Fruit fly (Drosophila melanogaster) whole organism, adult: ENCODE data around the gene ChLD3.

Source experiments
- CG33017 ChIP-seq: fragments of 200-800 bp; sonication (Bioruptor generic); optimal IDR thresholded peaks from 2 replicates; lab custom pipeline; 2018; ENCODE audit warnings: missing biosample characterization, mild to moderate bottlenecking, missing genetic modification characterization, moderate library complexity
- bab1 ChIP-seq: fragments of 200-800 bp; sonication (Bioruptor generic); optimal IDR thresholded peaks from 3 replicates; lab custom pipeline; 2019; ENCODE audit warnings: missing biosample characterization, mild to moderate bottlenecking, missing genetic modification characterization, moderate library complexity

DNA sequence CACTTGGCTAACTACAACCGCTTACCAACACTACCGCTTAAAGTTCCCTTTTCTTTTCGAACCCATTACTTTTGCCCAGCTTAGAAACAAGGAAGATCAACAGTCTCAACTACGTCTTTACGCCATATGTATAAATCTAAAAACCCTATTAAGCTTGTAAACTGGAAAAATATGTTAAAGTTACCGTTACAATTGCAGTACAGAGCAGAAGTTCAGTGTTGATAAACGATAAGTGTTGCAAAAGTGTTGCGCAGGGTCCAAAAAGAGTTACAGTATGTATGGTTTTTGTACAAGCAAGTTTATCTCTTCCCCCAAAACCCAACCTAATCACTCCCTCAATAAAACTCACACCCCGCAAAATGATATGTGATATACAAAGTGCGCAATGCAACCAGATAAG lies 8.5 kb downstream of the ChLD3 start:
- TF ChIP-seq bab1 (GFP tag; lab: Kevin White, UChicago) = no peak
- no peak for TF ChIP-seq CG33017 (tag; lab: Kevin White, UChicago)
